Worm (Caenorhabditis elegans) whole organism, young adult: ENCODE measurements around the gene npax-4.
A peak's percentile ranks its signal among the peaks of the same experiment; 100 is the strongest.

ENCODE experiments used
- B0019.2 ChIP-seq: fragments of 200-800 bp; sonication (Bioruptor generic); conservative IDR thresholded peaks from 2 replicates; pipeline ENCODE4 v1.3.6; 2022; ENCODE audit warnings: missing genetic modification reagents, missing genetic modification characterization, missing compliant biosample characterization
- C17E4.6 ChIP-seq: fragments of 200-800 bp; sonication (Bioruptor generic); IDR thresholded peaks from 2 replicates; pipeline ENCODE4 v1.3.6; 2022; ENCODE audit warnings: missing genetic modification reagents, missing genetic modification characterization, missing compliant biosample characterization
- F33H1.4 ChIP-seq: fragments of 200-800 bp; sonication (Bioruptor generic); IDR thresholded peaks from 2 replicates; pipeline ENCODE4 v1.3.6; 2022; ENCODE audit warnings: missing genetic modification reagents, missing genetic modification characterization, missing compliant biosample characterization
- F49E8.2 ChIP-seq: sonication (generic microtip); optimal IDR thresholded peaks from 3 replicates; lab custom pipeline; 2017; ENCODE audit warnings: missing genetic modification characterization, mild to moderate bottlenecking, missing compliant biosample characterization, antibody characterized with exemption, moderate library complexity; ENCODE audit not compliant: insufficient read depth
- K11D2.4 ChIP-seq: fragments of 200-800 bp; sonication (Bioruptor generic); IDR thresholded peaks from 2 replicates; pipeline ENCODE4 v1.3.6; 2022; ENCODE audit warnings: missing genetic modification reagents, missing genetic modification characterization, missing compliant biosample characterization
- K12H6.12 ChIP-seq: fragments of 200-800 bp; sonication (Bioruptor generic); optimal IDR thresholded peaks from 2 replicates; lab custom pipeline; 2018; ENCODE audit warnings: mild to moderate bottlenecking, missing genetic modification characterization, missing compliant biosample characterization
- T07F8.4 ChIP-seq: sonication (generic microtip); optimal IDR thresholded peaks from 2 replicates; lab custom pipeline; 2016; ENCODE audit warnings: mild to moderate bottlenecking, missing genetic modification characterization, moderate library complexity, missing compliant biosample characterization
- Y56A3A.18 ChIP-seq: fragments of 200-800 bp; sonication (Bioruptor generic); IDR thresholded peaks from 2 replicates; pipeline ENCODE4 v1.3.6; 2022; ENCODE audit warnings: missing genetic modification reagents, missing genetic modification characterization, missing compliant biosample characterization
- Y95B8A.8 ChIP-seq: fragments of 200-800 bp; sonication (Bioruptor generic); IDR thresholded peaks from 2 replicates; pipeline ENCODE4 v1.3.6; 2022; ENCODE audit warnings: missing genetic modification reagents, missing genetic modification characterization, missing compliant biosample characterization
- akir-1 ChIP-seq: fragments of 200-800 bp; sonication (Bioruptor generic); optimal IDR thresholded peaks from 2 replicates; lab custom pipeline; 2018; ENCODE audit warnings: mild to moderate bottlenecking, missing genetic modification characterization, moderate library complexity, missing compliant biosample characterization
- attf-3 ChIP-seq: fragments of 200-800 bp; sonication (Bioruptor generic); conservative IDR thresholded peaks from 2 replicates; pipeline ENCODE4 v1.3.6; 2022; ENCODE audit warnings: missing genetic modification reagents, missing genetic modification characterization, missing compliant biosample characterization
- cebp-1 ChIP-seq, 2 experiments: fragments of 200-800 bp in 1 of 2; sonication (Bioruptor generic) in 1 of 2; sonication (generic microtip) in 1 of 2; IDR thresholded peaks in 1 of 2; optimal IDR thresholded peaks in 1 of 2; 2 replicates each; pipeline versions ENCODE4 v1.3.6 to Lab custom; 2017 to 2022; ENCODE audit warnings: missing compliant biosample characterization in 2 of 2, missing genetic modification characterization in 2 of 2, mild to moderate bottlenecking in 1 of 2, missing genetic modification reagents in 1 of 2, moderate library complexity in 1 of 2
- ceh-100 ChIP-seq: fragments of 200-800 bp; sonication (Bioruptor generic); IDR thresholded peaks from 2 replicates; pipeline ENCODE4 v1.3.6; 2022; ENCODE audit warnings: missing genetic modification reagents, missing genetic modification characterization, missing compliant biosample characterization
- ceh-40 ChIP-seq: fragments of 200-800 bp; sonication (Bioruptor generic); IDR thresholded peaks from 2 replicates; pipeline ENCODE4 v1.3.6; 2022; ENCODE audit warnings: missing genetic modification characterization, missing compliant biosample characterization
- ceh-58 ChIP-seq: fragments of 200-800 bp; sonication (Bioruptor generic); IDR thresholded peaks from 2 replicates; pipeline ENCODE4 v1.3.6; 2022; ENCODE audit warnings: missing genetic modification characterization, missing compliant biosample characterization
- ceh-91 ChIP-seq: fragments of 200-800 bp; sonication (Bioruptor generic); IDR thresholded peaks from 2 replicates; pipeline ENCODE4 v1.3.6; 2022; ENCODE audit warnings: missing genetic modification reagents, missing genetic modification characterization, missing compliant biosample characterization
- chd-7 ChIP-seq: sonication (generic microtip); optimal IDR thresholded peaks from 2 replicates; lab custom pipeline; 2016; ENCODE audit warnings: mild to moderate bottlenecking, missing genetic modification characterization, moderate library complexity, missing compliant biosample characterization
- die-1 ChIP-seq: sonication (generic microtip); optimal IDR thresholded peaks from 2 replicates; lab custom pipeline; 2016; ENCODE audit warnings: missing genotype, mild to moderate bottlenecking, missing genetic modification characterization, missing compliant biosample characterization
- dpl-1 ChIP-seq: fragments of 150-350 bp; optimal IDR thresholded peaks from 2 replicates; lab custom pipeline; 2014; ENCODE audit warnings: missing biosample characterization, missing genetic modification reagents, missing genetic modification characterization
- ets-4 ChIP-seq: fragments of 200-800 bp; sonication (Bioruptor generic); optimal IDR thresholded peaks from 2 replicates; lab custom pipeline; 2018; ENCODE audit warnings: mild to moderate bottlenecking, missing genetic modification characterization, missing compliant biosample characterization
- hmg-20 ChIP-seq: fragments of 200-800 bp; sonication (Bioruptor generic); IDR thresholded peaks from 2 replicates; pipeline ENCODE4 v1.3.6; 2022; ENCODE audit warnings: missing genetic modification reagents, missing genetic modification characterization, missing compliant biosample characterization
- lag-1 ChIP-seq: fragments of 200-800 bp; sonication (Bioruptor generic); IDR thresholded peaks from 2 replicates; pipeline ENCODE4 v1.3.6; 2022; ENCODE audit warnings: missing genetic modification reagents, missing genetic modification characterization, missing compliant biosample characterization
- lin-26 ChIP-seq: fragments of 200-800 bp; sonication (Bioruptor generic); IDR thresholded peaks from 2 replicates; pipeline ENCODE4 v1.3.6; 2022; ENCODE audit warnings: missing genetic modification reagents, missing genetic modification characterization, missing compliant biosample characterization
- lin-35 ChIP-seq, 3 experiments: fragments of 150-350 bp in 2 of 3; sonication (generic microtip) in 1 of 3; optimal IDR thresholded peaks; 2 replicates each; lab custom pipeline; 2014 to 2018; ENCODE audit warnings: missing biosample characterization in 3 of 3, missing genetic modification characterization in 3 of 3, missing genetic modification reagents in 3 of 3
- lin-40 ChIP-seq: sonication (generic microtip); optimal IDR thresholded peaks from 2 replicates; lab custom pipeline; 2016; ENCODE audit warnings: missing genetic modification characterization, mild to moderate bottlenecking, missing compliant biosample characterization, missing genotype, missing genetic modification reagents
- lin-54 ChIP-seq: fragments of 200-800 bp; sonication (Bioruptor generic); optimal IDR thresholded peaks from 2 replicates; lab custom pipeline; 2018; ENCODE audit warnings: mild to moderate bottlenecking, missing genetic modification characterization, missing compliant biosample characterization
- madf-6 ChIP-seq: fragments of 200-800 bp; sonication (Bioruptor generic); IDR thresholded peaks from 2 replicates; pipeline ENCODE4 v1.3.6; 2022; ENCODE audit warnings: missing genetic modification reagents, missing genetic modification characterization, missing compliant biosample characterization
- madf-8 ChIP-seq: fragments of 200-800 bp; sonication (Bioruptor generic); conservative IDR thresholded peaks from 2 replicates; pipeline ENCODE4 v1.3.6; 2022; ENCODE audit warnings: missing genetic modification reagents, missing genetic modification characterization, missing compliant biosample characterization
- mcd-1 ChIP-seq: fragments of 200-800 bp; sonication (Bioruptor generic); IDR thresholded peaks from 2 replicates; pipeline ENCODE4 v1.3.6; 2022; ENCODE audit warnings: missing genetic modification reagents, missing genetic modification characterization, missing compliant biosample characterization
- mel-28 ChIP-seq: sonication (generic microtip); optimal IDR thresholded peaks from 2 replicates; lab custom pipeline; 2016; ENCODE audit warnings: borderline replicate concordance, mild to moderate bottlenecking, missing genetic modification characterization, missing compliant biosample characterization
- mxl-1 ChIP-seq: sonication (generic microtip); optimal IDR thresholded peaks from 2 replicates; lab custom pipeline; 2016; ENCODE audit warnings: missing genetic modification characterization, missing compliant biosample characterization
- nhr-120 ChIP-seq: fragments of 200-800 bp; sonication (Bioruptor generic); IDR thresholded peaks from 2 replicates; pipeline ENCODE4 v1.3.6; 2022; ENCODE audit warnings: missing genetic modification characterization, missing compliant biosample characterization
- nhr-179 ChIP-seq: sonication (generic microtip); optimal IDR thresholded peaks from 2 replicates; lab custom pipeline; 2016; ENCODE audit warnings: mild to moderate bottlenecking, missing genetic modification characterization, missing compliant biosample characterization
- nhr-27 ChIP-seq: fragments of 200-800 bp; sonication (Bioruptor generic); optimal IDR thresholded peaks from 2 replicates; lab custom pipeline; 2018; ENCODE audit warnings: mild to moderate bottlenecking, missing genetic modification characterization, moderate library complexity, missing compliant biosample characterization
- rcor-1 ChIP-seq: fragments of 200-800 bp; sonication (Bioruptor generic); IDR thresholded peaks from 2 replicates; pipeline ENCODE4 v1.3.6; 2022; ENCODE audit warnings: missing genetic modification reagents, missing genetic modification characterization, missing compliant biosample characterization
- snpc-1.3 ChIP-seq: sonication (generic microtip); optimal IDR thresholded peaks from 2 replicates; lab custom pipeline; 2017; ENCODE audit warnings: missing genetic modification characterization, mild to moderate bottlenecking, missing compliant biosample characterization, antibody characterized with exemption, moderate library complexity, missing genotype, missing genetic modification reagents; ENCODE audit not compliant: insufficient read depth
- snpc-3.4 ChIP-seq: sonication (generic microtip); optimal IDR thresholded peaks from 2 replicates; lab custom pipeline; 2017; ENCODE audit warnings: missing genetic modification characterization, mild to moderate bottlenecking, missing compliant biosample characterization, antibody characterized with exemption, moderate library complexity, missing genotype, missing genetic modification reagents
- unc-130 ChIP-seq: sonication (generic microtip); optimal IDR thresholded peaks from 2 replicates; lab custom pipeline; 2016; ENCODE audit warnings: missing genetic modification reagents, missing genetic modification characterization, missing compliant biosample characterization
- xnd-1 ChIP-seq: sonication (generic microtip); optimal IDR thresholded peaks from 2 replicates; lab custom pipeline; 2016; ENCODE audit warnings: missing genotype, missing genetic modification reagents, missing genetic modification characterization, missing compliant biosample characterization
- ztf-22 ChIP-seq: fragments of 200-800 bp; sonication (Bioruptor generic); optimal IDR thresholded peaks from 2 replicates; lab custom pipeline; 2018; ENCODE audit warnings: mild to moderate bottlenecking, missing genetic modification characterization, moderate library complexity, missing compliant biosample characterization
- ztf-25 ChIP-seq: fragments of 200-800 bp; sonication (Bioruptor generic); IDR thresholded peaks from 2 replicates; pipeline ENCODE4 v1.3.6; 2022; ENCODE audit warnings: missing genetic modification reagents, missing genetic modification characterization, missing compliant biosample characterization
- ztf-28 ChIP-seq: fragments of 200-800 bp; sonication (Bioruptor generic); IDR thresholded peaks from 2 replicates; pipeline ENCODE4 v1.3.6; 2022; ENCODE audit warnings: missing genetic modification reagents, missing genetic modification characterization, missing compliant biosample characterization
- ztf-3 ChIP-seq: fragments of 200-800 bp; sonication (Bioruptor generic); optimal IDR thresholded peaks from 2 replicates; lab custom pipeline; 2018; ENCODE audit warnings: mild to moderate bottlenecking, missing genetic modification characterization, missing compliant biosample characterization
- ztf-6 ChIP-seq: fragments of 200-800 bp; sonication (Bioruptor generic); IDR thresholded peaks from 2 replicates; pipeline ENCODE4 v1.3.6; 2022; ENCODE audit warnings: missing genetic modification reagents, missing genetic modification characterization, missing compliant biosample characterization

Gene npax-4

DNA sequence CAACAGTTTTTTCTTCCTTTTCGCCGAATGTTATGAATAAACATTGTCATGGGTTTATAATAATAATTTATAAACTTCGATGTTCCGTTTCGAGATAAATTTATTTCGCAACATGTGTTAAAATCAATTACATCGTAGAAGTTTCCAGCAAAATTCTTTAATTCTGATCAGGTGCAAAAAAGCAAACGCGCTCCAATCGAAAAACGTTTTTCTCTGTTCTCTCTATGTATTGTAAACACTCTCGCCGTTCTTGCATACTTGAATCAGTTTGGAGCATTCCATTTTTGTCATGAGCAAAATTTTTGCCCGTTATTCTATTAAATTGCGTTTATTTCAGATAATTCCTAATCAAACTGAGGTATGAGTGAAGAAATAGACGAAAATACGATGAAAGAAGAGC, 14.0 kb upstream of the npax-4 start, which contains the start of gene rad-54.L2 (continued):
- TF ChIP-seq B0019.2 (no peak), ets-4 (GFP tag; lab: Kevin White, UChicago) (no peak), C17E4.6 (no peak), die-1 (no peak)

DNA sequence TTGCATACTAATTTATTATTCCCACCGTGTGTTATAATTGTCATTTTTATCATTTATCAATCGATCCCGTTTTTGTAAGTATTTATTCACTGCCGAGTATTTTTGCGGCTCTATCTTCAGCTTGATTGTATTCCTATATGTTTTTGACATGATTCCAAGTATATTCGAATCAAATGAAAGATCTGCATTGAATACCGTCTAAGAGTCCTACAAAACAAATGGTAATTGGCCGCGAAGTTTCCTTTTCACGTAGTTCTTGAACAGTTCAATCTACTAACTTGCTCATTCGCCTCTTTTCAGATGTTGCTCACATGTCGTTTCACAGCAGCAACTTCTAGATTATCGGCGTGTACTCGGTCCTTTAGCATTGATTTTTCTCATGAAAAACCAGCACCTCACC, 12.8 kb upstream of the npax-4 start, which contains the start of gene C27B7.2:
Gene C27B7.2, plus strand, starts transcription at position 301 of the 400 bp plus-strand sequence.
- TF ChIP-seq rcor-1 (GFP tag; lab: Robert Waterston, UW) (no peak), attf-3 (GFP tag; lab: Robert Waterston, UW) (no peak), K12H6.12 (no peak), hmg-20 (GFP tag; lab: Robert Waterston, UW) (no peak), lin-54 (GFP tag; lab: Kevin White, UChicago) (no peak), ztf-22 (GFP tag; lab: Kevin White, UChicago) (no peak), nhr-179 (tag; lab: Kevin White, UChicago) (no peak), Y95B8A.8 (GFP tag; lab: Robert Waterston, UW) (0 out of 2 replicates have a peak, but pooled peaks have one; percentile 21), Y56A3A.18 (no peak), unc-130 (GFP tag; lab: Kevin White, UChicago) (no peak), ztf-25 (GFP tag; lab: Robert Waterston, UW) (no peak), lin-35 (GFP tag; optimal IDR thresholded peaks at IDR 0.05; lab: Kevin White, UChicago) (no peak), lin-26 (0 out of 2 replicates have a peak, but pooled peaks have one; percentile 9), lag-1 (no peak), madf-6 (GFP tag; lab: Robert Waterston, UW) (peak; percentile 29; the same call in 1 of the 2 replicates)
- TF ChIP-seq, all 124 proteins: peak for 3

DNA sequence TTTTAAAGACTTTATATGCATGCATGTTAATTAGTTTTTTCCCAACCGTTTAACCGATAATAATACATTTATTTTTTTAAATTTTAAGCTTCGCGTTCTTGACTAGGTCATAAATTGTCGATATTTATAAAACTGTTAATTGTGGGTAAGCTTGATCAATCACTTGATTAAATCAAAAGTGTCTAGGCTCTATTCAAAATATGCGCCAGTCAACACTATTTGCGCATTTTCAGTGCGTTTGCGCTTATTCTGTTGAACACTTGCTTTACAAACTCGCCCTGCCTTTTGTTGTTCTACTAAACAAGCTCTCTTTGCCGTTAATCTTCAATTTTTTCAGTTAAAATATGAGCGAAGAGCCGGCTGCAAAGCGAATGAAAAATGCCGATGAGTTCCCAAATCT, 11.4 kb upstream of the npax-4 start, which contains the start of gene spr-2:
Gene spr-2, plus strand, starts transcription at position 332 of the 400 bp plus-strand sequence.
- no peak for TF ChIP-seq nhr-179 (tag; lab: Kevin White, UChicago)
- TF ChIP-seq lin-26: no peak
- no peak for TF ChIP-seq xnd-1 (tag; lab: Kevin White, UChicago)
- no peak for TF ChIP-seq F49E8.2 (tag; lab: Kevin White, UChicago)
- TF ChIP-seq snpc-3.4: no peak
- no peak for TF ChIP-seq cebp-1 (GFP tag; IDR thresholded peaks at IDR 0.05; lab: Robert Waterston, UW)
- TF ChIP-seq cebp-1 (tag; optimal IDR thresholded peaks at IDR 0.05; lab: Kevin White, UChicago): peak; percentile 43
- no peak for TF ChIP-seq nhr-27
- TF ChIP-seq ceh-40 (GFP tag; lab: Robert Waterston, UW): no peak
- no peak for TF ChIP-seq K11D2.4
- no peak for TF ChIP-seq Y56A3A.18
- TF ChIP-seq B0019.2: no peak
- TF ChIP-seq F33H1.4 (GFP tag; lab: Robert Waterston, UW): no peak
- TF ChIP-seq ztf-6: no peak
- TF ChIP-seq akir-1 (GFP tag; lab: Kevin White, UChicago): no peak
- peak; percentile 53; the same call in 1 of the 2 replicates for TF ChIP-seq mcd-1 (GFP tag; lab: Robert Waterston, UW)
- no peak for TF ChIP-seq snpc-1.3 (tag; lab: Kevin White, UChicago)
- TF ChIP-seq unc-130 (GFP tag; lab: Kevin White, UChicago): no peak
- peak; percentile 55 for TF ChIP-seq lin-40 (tag; lab: Kevin White, UChicago)
- TF ChIP-seq ztf-3 (GFP tag; lab: Kevin White, UChicago): no peak
- no peak for TF ChIP-seq ceh-91 (GFP tag; lab: Robert Waterston, UW)
- TF ChIP-seq ceh-58: no peak
- TF ChIP-seq ets-4 (GFP tag; lab: Kevin White, UChicago): no peak
- no peak for TF ChIP-seq mxl-1
- TF ChIP-seq ztf-28 (GFP tag; lab: Robert Waterston, UW): no peak
- TF ChIP-seq chd-7 (tag; lab: Kevin White, UChicago): no peak
- peak; percentile 42 for TF ChIP-seq dpl-1 (GFP tag; lab: Kevin White, UChicago)
- TF ChIP-seq mel-28: no peak
- no peak for TF ChIP-seq madf-8 (GFP tag; lab: Robert Waterston, UW)
- no peak for TF ChIP-seq nhr-120 (GFP tag; lab: Robert Waterston, UW)
- no peak for TF ChIP-seq T07F8.4 (tag; lab: Kevin White, UChicago)
- TF ChIP-seq rcor-1 (GFP tag; lab: Robert Waterston, UW): peak; percentile 21; the same call in 1 of the 2 replicates
- TF ChIP-seq ceh-100 (GFP tag; lab: Robert Waterston, UW): no peak
